Fruit fly (Drosophila melanogaster) whole organism, embryonic: ENCODE measurements around the gene CG13694.

Experiments
- Adf1 ChIP-seq: fragments of 200-800 bp; sonication (Bioruptor generic); IDR thresholded peaks from 2 replicates; pipeline ENCODE4 v1.3.6; 2022; ENCODE audit warnings: missing biosample characterization, missing genetic modification characterization
- B-H2 ChIP-seq: fragments of 200-800 bp; sonication (Bioruptor generic); optimal IDR thresholded peaks from 2 replicates; lab custom pipeline; 2018; ENCODE audit warnings: missing biosample characterization, mild to moderate bottlenecking, missing genetic modification characterization
- BEAF-32 ChIP-seq: fragments of 200-800 bp; sonication (Bioruptor generic); optimal IDR thresholded peaks from 3 replicates; lab custom pipeline; 2017; ENCODE audit warnings: missing biosample characterization, missing genetic modification characterization, mild to moderate bottlenecking, moderate library complexity, missing genetic modification reagents
- Blimp-1 ChIP-seq: fragments of 200-800 bp; sonication (Bioruptor generic); optimal IDR thresholded peaks from 3 replicates; lab custom pipeline; 2018; ENCODE audit warnings: missing biosample characterization, missing genetic modification characterization, mild to moderate bottlenecking, moderate library complexity, missing genetic modification reagents
- CG10543 ChIP-seq: fragments of 200-800 bp; sonication (Bioruptor generic); optimal IDR thresholded peaks from 3 replicates; lab custom pipeline; 2017; ENCODE audit warnings: missing biosample characterization, mild to moderate bottlenecking, missing genetic modification characterization, moderate library complexity
- CG11696 ChIP-seq: fragments of 200-800 bp; sonication (Bioruptor generic); IDR thresholded peaks from 2 replicates; pipeline ENCODE4 v1.3.6; 2022; ENCODE audit warnings: missing biosample characterization, missing genetic modification characterization
- CG12155 ChIP-seq: fragments of 200-800 bp; sonication (Bioruptor generic); optimal IDR thresholded peaks from 3 replicates; lab custom pipeline; 2016; ENCODE audit warnings: missing biosample characterization, missing genetic modification characterization
- CG12391 ChIP-seq: fragments of 200-800 bp; sonication (Bioruptor generic); optimal IDR thresholded peaks from 3 replicates; lab custom pipeline; 2018; ENCODE audit warnings: missing biosample characterization, mild to moderate bottlenecking, missing genetic modification characterization, moderate library complexity
- CG12659 ChIP-seq: fragments of 200-800 bp; sonication (Bioruptor generic); optimal IDR thresholded peaks from 3 replicates; lab custom pipeline; 2017; ENCODE audit warnings: mild to moderate bottlenecking, missing biosample characterization, missing genetic modification reagents, missing genetic modification characterization
- CG14710 ChIP-seq: fragments of 200-800 bp; sonication (Bioruptor generic); optimal IDR thresholded peaks from 3 replicates; lab custom pipeline; 2019; ENCODE audit warnings: missing biosample characterization, mild to moderate bottlenecking, missing genetic modification characterization, moderate library complexity
- CG1603 ChIP-seq: fragments of 200-800 bp; sonication (Bioruptor generic); optimal IDR thresholded peaks from 2 replicates; lab custom pipeline; 2019; ENCODE audit warnings: missing biosample characterization, mild to moderate bottlenecking, missing genetic modification characterization, moderate library complexity
- CG17186 ChIP-seq: fragments of 200-800 bp; sonication (Bioruptor generic); optimal IDR thresholded peaks from 3 replicates; lab custom pipeline; 2017; ENCODE audit warnings: missing biosample characterization, missing genetic modification reagents, missing genetic modification characterization
- CG18764 ChIP-seq: fragments of 200-800 bp; sonication (Bioruptor generic); optimal IDR thresholded peaks from 3 replicates; lab custom pipeline; 2016; ENCODE audit warnings: missing biosample characterization, missing genetic modification characterization
- CG2889 ChIP-seq: fragments of 200-800 bp; sonication (Bioruptor generic); IDR thresholded peaks from 3 replicates; pipeline ENCODE4 v1.3.6; 2022; ENCODE audit warnings: missing biosample characterization, missing genetic modification characterization
- CG30403 ChIP-seq: fragments of 200-800 bp; sonication (Bioruptor generic); optimal IDR thresholded peaks from 3 replicates; lab custom pipeline; 2016; ENCODE audit warnings: missing biosample characterization, missing genetic modification characterization
- CG4360 ChIP-seq: fragments of 200-800 bp; sonication (Bioruptor generic); IDR thresholded peaks from 2 replicates; pipeline ENCODE4 v1.3.6; 2022; ENCODE audit warnings: missing biosample characterization, missing genetic modification characterization
- CG4404 ChIP-seq: fragments of 200-800 bp; sonication (Bioruptor generic); IDR thresholded peaks from 2 replicates; pipeline ENCODE4 v1.3.6; 2022; ENCODE audit warnings: missing biosample characterization, missing genetic modification characterization
- CG7963 ChIP-seq: fragments of 200-800 bp; sonication (Bioruptor generic); IDR thresholded peaks from 3 replicates; pipeline ENCODE4 v1.3.6; 2022; ENCODE audit warnings: missing biosample characterization, missing genetic modification characterization; ENCODE audit not compliant: partially characterized antibody
- CrebB ChIP-seq: fragments of 200-800 bp; sonication (Bioruptor generic); optimal IDR thresholded peaks from 3 replicates; lab custom pipeline; 2018; ENCODE audit warnings: missing biosample characterization, mild to moderate bottlenecking, missing genetic modification characterization
- Doc2 ChIP-seq: fragments of 200-800 bp; sonication (Bioruptor generic); IDR thresholded peaks from 2 replicates; pipeline ENCODE4 v1.3.6; 2022; ENCODE audit warnings: missing biosample characterization, missing genetic modification characterization
- Dp ChIP-seq: fragments of 200-800 bp; sonication (Bioruptor generic); optimal IDR thresholded peaks from 2 replicates; lab custom pipeline; 2018; ENCODE audit warnings: missing biosample characterization, mild to moderate bottlenecking, missing genetic modification characterization, moderate library complexity
- Max ChIP-seq: fragments of 200-800 bp; sonication (Bioruptor generic); optimal IDR thresholded peaks from 2 replicates; lab custom pipeline; 2016; ENCODE audit warnings: missing biosample characterization, mild to moderate bottlenecking, missing genetic modification characterization
- Med ChIP-seq: fragments of 200-800 bp; sonication (Bioruptor generic); peaks from one replicate; lab custom pipeline; 2016; ENCODE audit warnings: missing biosample characterization, missing genetic modification characterization, mild to moderate bottlenecking, inconsistent platforms, moderate library complexity
- Mes4 ChIP-seq: fragments of 200-800 bp; sonication (Bioruptor generic); optimal IDR thresholded peaks from 2 replicates; lab custom pipeline; 2016; ENCODE audit warnings: missing biosample characterization, missing genetic modification characterization
- Nf-YC ChIP-seq: fragments of 200-800 bp; optimal IDR thresholded peaks from 3 replicates; lab custom pipeline; 2019; ENCODE audit warnings: missing biosample characterization, mild to moderate bottlenecking, missing genetic modification characterization, moderate library complexity
- Ravus ChIP-seq: fragments of 200-800 bp; sonication (Bioruptor generic); IDR thresholded peaks from 2 replicates; pipeline ENCODE4 v1.3.6; 2022; ENCODE audit warnings: missing biosample characterization, missing genetic modification characterization
- Sox102F ChIP-seq: fragments of 200-800 bp; sonication (Bioruptor generic); optimal IDR thresholded peaks from 2 replicates; lab custom pipeline; 2018; ENCODE audit warnings: missing biosample characterization, mild to moderate bottlenecking, missing genetic modification characterization, moderate library complexity
- Stat92E ChIP-seq, 3 experiments: fragments of >200 bp in 2 of 3; fragments of 200-800 bp in 1 of 3; sonication (Bioruptor generic) in 1 of 3; optimal IDR thresholded peaks; 2 replicates each; lab custom pipeline; 2017 to 2019; ENCODE audit warnings: missing biosample characterization in 3 of 3, missing genetic modification characterization in 3 of 3, mild to moderate bottlenecking in 1 of 3, moderate library complexity in 1 of 3
- Xrp1 ChIP-seq: fragments of 200-800 bp; sonication (Bioruptor generic); IDR thresholded peaks from 2 replicates; pipeline ENCODE4 v1.3.6; 2022; ENCODE audit warnings: missing biosample characterization, missing genetic modification characterization
- bab2 ChIP-seq: fragments of 200-800 bp; sonication (Bioruptor generic); optimal IDR thresholded peaks from 2 replicates; lab custom pipeline; 2016; ENCODE audit warnings: missing biosample characterization, missing genetic modification characterization
- bowl ChIP-seq: fragments of 200-800 bp; sonication (Bioruptor generic); IDR thresholded peaks from 2 replicates; pipeline ENCODE4 v1.3.6; 2022; ENCODE audit warnings: missing biosample characterization, missing genetic modification characterization
- btn ChIP-seq: fragments of 200-800 bp; sonication (Bioruptor generic); optimal IDR thresholded peaks from 2 replicates; lab custom pipeline; 2016; ENCODE audit warnings: missing biosample characterization, missing genetic modification characterization
- caup ChIP-seq: fragments of 200-800 bp; sonication (Bioruptor generic); optimal IDR thresholded peaks from 3 replicates; lab custom pipeline; 2017; ENCODE audit warnings: missing biosample characterization, mild to moderate bottlenecking, missing genetic modification characterization, moderate library complexity; ENCODE audit not compliant: severe bottlenecking
- crp ChIP-seq, 2 experiments: fragments of 200-800 bp; sonication (Bioruptor generic); optimal IDR thresholded peaks; 2 replicates in 1 of 2; 3 replicates in 1 of 2; lab custom pipeline; 2017; ENCODE audit warnings: missing biosample characterization in 2 of 2, missing genetic modification characterization in 2 of 2, mild to moderate bottlenecking in 1 of 2, moderate library complexity in 1 of 2
- dan ChIP-seq: fragments of 200-800 bp; sonication (Bioruptor generic); IDR thresholded peaks from 2 replicates; pipeline ENCODE4 v1.3.6; 2022; ENCODE audit warnings: missing biosample characterization, missing genetic modification characterization
- dpn ChIP-seq, 2 experiments: fragments of 200-800 bp; sonication (Bioruptor generic); optimal IDR thresholded peaks; 3 replicates each; lab custom pipeline; 2016; ENCODE audit warnings: missing biosample characterization in 2 of 2, missing genetic modification characterization in 2 of 2
- ewg ChIP-seq: fragments of 200-800 bp; sonication (Bioruptor generic); optimal IDR thresholded peaks from 3 replicates; lab custom pipeline; 2017; ENCODE audit warnings: mild to moderate bottlenecking, missing biosample characterization, missing genetic modification reagents, missing genetic modification characterization
- fd96Cb ChIP-seq: fragments of 200-800 bp; sonication (Bioruptor generic); optimal IDR thresholded peaks from 2 replicates; lab custom pipeline; 2018; ENCODE audit warnings: missing biosample characterization, mild to moderate bottlenecking, missing genetic modification characterization, moderate library complexity
- gro ChIP-seq: fragments of 200-800 bp; sonication (Bioruptor generic); optimal IDR thresholded peaks from 2 replicates; lab custom pipeline; 2016; ENCODE audit warnings: missing biosample characterization, missing genetic modification characterization
- lilli ChIP-seq: fragments of 200-800 bp; sonication (Bioruptor generic); optimal IDR thresholded peaks from 3 replicates; lab custom pipeline; 2016; ENCODE audit warnings: missing biosample characterization, missing genetic modification characterization
- nmo ChIP-seq: fragments of 200-800 bp; sonication (Bioruptor generic); optimal IDR thresholded peaks from 2 replicates; lab custom pipeline; 2018; ENCODE audit warnings: missing biosample characterization, mild to moderate bottlenecking, missing genetic modification characterization, moderate library complexity
- nom ChIP-seq: fragments of 200-800 bp; sonication (Bioruptor generic); optimal IDR thresholded peaks from 2 replicates; lab custom pipeline; 2017; ENCODE audit warnings: missing biosample characterization, missing genetic modification characterization, mild to moderate bottlenecking, moderate library complexity, missing genetic modification reagents
- pfk ChIP-seq: fragments of 200-800 bp; sonication (Bioruptor generic); optimal IDR thresholded peaks from 2 replicates; lab custom pipeline; 2018; ENCODE audit warnings: missing biosample characterization, mild to moderate bottlenecking, missing genetic modification characterization, moderate library complexity
- pum ChIP-seq: fragments of 200-800 bp; sonication (Bioruptor generic); optimal IDR thresholded peaks from 2 replicates; lab custom pipeline; 2016; ENCODE audit warnings: missing biosample characterization, missing genetic modification characterization
- pzg ChIP-seq: fragments of 200-800 bp; sonication (Bioruptor generic); optimal IDR thresholded peaks from 3 replicates; lab custom pipeline; 2018; ENCODE audit warnings: missing biosample characterization, mild to moderate bottlenecking, missing genetic modification characterization, moderate library complexity
- sens ChIP-seq: fragments of 200-800 bp; sonication (Bioruptor generic); peaks from one replicate; lab custom pipeline; 2016; ENCODE audit warnings: missing biosample characterization, missing genetic modification characterization
- sug ChIP-seq: fragments of 200-800 bp; optimal IDR thresholded peaks from 2 replicates; lab custom pipeline; 2019; ENCODE audit warnings: missing biosample characterization, mild to moderate bottlenecking, missing genetic modification characterization, moderate library complexity
- tin ChIP-seq: fragments of 200-800 bp; sonication (Bioruptor generic); optimal IDR thresholded peaks from 3 replicates; lab custom pipeline; 2016; ENCODE audit warnings: missing biosample characterization, missing genetic modification characterization
- wor ChIP-seq: fragments of 200-800 bp; sonication (Bioruptor generic); IDR thresholded peaks from 2 replicates; pipeline ENCODE4 v1.3.6; 2022; ENCODE audit warnings: missing biosample characterization, missing genetic modification characterization
- zen2 ChIP-seq: fragments of 200-800 bp; sonication (Bioruptor generic); IDR thresholded peaks from 3 replicates; pipeline ENCODE4 v1.3.6; 2022; ENCODE audit warnings: missing biosample characterization, missing genetic modification characterization; ENCODE audit not compliant: partially characterized antibody

The CG13694 gene

DNA sequence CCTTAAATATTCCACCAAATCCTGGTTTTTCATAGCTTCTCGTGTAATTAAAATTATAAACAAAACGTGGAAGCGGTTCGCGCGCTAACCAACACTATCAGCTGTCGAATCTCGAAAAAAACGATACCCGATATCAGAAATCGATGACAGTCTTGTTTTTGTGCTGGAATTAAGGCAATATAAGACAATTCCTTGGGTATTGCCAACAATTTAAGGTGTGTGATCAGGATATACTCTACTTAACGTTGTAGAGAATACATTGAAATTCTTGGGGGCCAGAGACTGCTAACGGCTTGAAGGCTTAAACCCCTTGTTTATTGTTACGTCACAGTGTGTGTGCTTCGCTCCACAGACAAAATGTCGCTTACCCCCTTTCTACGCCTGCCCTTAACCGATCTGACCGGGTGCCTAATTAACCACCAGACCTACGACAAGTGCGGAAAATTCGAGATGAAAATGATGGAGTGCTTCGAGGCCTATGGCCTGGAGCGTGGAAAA lies 39.0 kb upstream of the CG13694 start, which contains the start of gene Pus10 (continued):
- TF ChIP-seq CG17186: no peak
- TF ChIP-seq pfk (GFP tag; lab: Kevin White, UChicago): no peak
- TF ChIP-seq bab2 (GFP tag; lab: Kevin White, UChicago): no peak
- peak; percentile 18 for TF ChIP-seq lilli (GFP tag; lab: Kevin White, UChicago)
- TF ChIP-seq BEAF-32 (GFP tag; lab: Kevin White, UChicago): peak; percentile 23
- peak; percentile 25 for TF ChIP-seq CG12659 (GFP tag; lab: Kevin White, UChicago)
- TF ChIP-seq Max: peak; percentile 27
- peak; percentile 21 for TF ChIP-seq nom (GFP tag; lab: Kevin White, UChicago)
- TF ChIP-seq CG30403 (GFP tag; lab: Kevin White, UChicago): no peak
- TF ChIP-seq fd96Cb: no peak
- no peak for TF ChIP-seq Stat92E (GFP tag; optimal IDR thresholded peaks at IDR 0.05; lab: Kevin White, UChicago)
- no peak for TF ChIP-seq Adf1
- TF ChIP-seq CG1603 (tag; lab: Kevin White, UChicago): peak; percentile 14
- TF ChIP-seq CG12155 (GFP tag; lab: Kevin White, UChicago): peak; percentile 8
- no peak for TF ChIP-seq CG18764
- peak; percentile 50 for TF ChIP-seq pzg (GFP tag; lab: Kevin White, UChicago)
- TF ChIP-seq ewg (GFP tag; lab: Kevin White, UChicago): peak; percentile 13
- TF ChIP-seq bowl (GFP tag; lab: Robert Waterston, UW): no peak
- TF ChIP-seq Dp (GFP tag; lab: Kevin White, UChicago): peak; percentile 38
- peak; percentile 54 to 92 for TF ChIP-seq crp (GFP tag; optimal IDR thresholded peaks at IDR 0.05; lab: Kevin White, UChicago)
- peak; percentile 85 for TF ChIP-seq Med (GFP tag; lab: Kevin White, UChicago)
- TF ChIP-seq CG4404 (GFP tag; lab: Robert Waterston, UW): no peak
- TF ChIP-seq sug: peak; percentile 16
- no peak for TF ChIP-seq CG4360 (GFP tag; lab: Robert Waterston, UW)
- TF ChIP-seq Sox102F (GFP tag; lab: Kevin White, UChicago): no peak
- no peak for TF ChIP-seq CG2889
- no peak for TF ChIP-seq tin
- peak; percentile 1 for TF ChIP-seq Nf-YC (tag; lab: Kevin White, UChicago)
- TF ChIP-seq B-H2 (GFP tag; lab: Kevin White, UChicago): peak; percentile 68
- peak; percentile 16 for TF ChIP-seq caup (GFP tag; lab: Kevin White, UChicago)
- no peak for TF ChIP-seq dan (GFP tag; lab: Robert Waterston, UW)
- peak in 1 of 2 experiments; percentile 0 for TF ChIP-seq dpn (GFP tag; optimal IDR thresholded peaks at IDR 0.05; lab: Kevin White, UChicago)
- peak; percentile 2 for TF ChIP-seq CG12391 (tag; lab: Kevin White, UChicago)
- no peak for TF ChIP-seq Blimp-1 (GFP tag; lab: Kevin White, UChicago)
- TF ChIP-seq zen2 (GFP tag; lab: Robert Waterston, UW): no peak
- no peak for TF ChIP-seq sens
- TF ChIP-seq CG10543 (GFP tag; lab: Kevin White, UChicago): peak; percentile 9
- no peak for TF ChIP-seq Ravus
- no peak for TF ChIP-seq wor (GFP tag; lab: Robert Waterston, UW)
- no peak for TF ChIP-seq Xrp1 (GFP tag; lab: Robert Waterston, UW)
- TF ChIP-seq CG14710: peak; percentile 5
- no peak for TF ChIP-seq btn (GFP tag; lab: Kevin White, UChicago)
- TF ChIP-seq Mes4: no peak
- TF ChIP-seq pum: no peak
- TF ChIP-seq CG11696: no peak
- TF ChIP-seq CG7963 (GFP tag; lab: Robert Waterston, UW): no peak
- TF ChIP-seq gro: peak; percentile 17
- peak; percentile 6 for TF ChIP-seq nmo (GFP tag; lab: Kevin White, UChicago)
- TF ChIP-seq Doc2 (GFP tag; lab: Robert Waterston, UW): no peak
- peak; percentile 15 for TF ChIP-seq CrebB (tag; lab: Kevin White, UChicago)
